Worm (Caenorhabditis elegans) whole organism, young adult: Measurements from ENCODE around the gene F10D7.10.

Source experiments
- dox-1 ChIP-seq: fragments of 200-800 bp; sonication (Bioruptor generic); IDR thresholded peaks from 2 replicates; pipeline ENCODE4 v1.3.6; 2022; ENCODE audit warnings: missing genetic modification reagents, missing genetic modification characterization, missing compliant biosample characterization
- somi-1 ChIP-seq: fragments of 200-800 bp; sonication (Bioruptor generic); optimal IDR thresholded peaks from 2 replicates; lab custom pipeline; 2018; ENCODE audit warnings: mild to moderate bottlenecking, missing genetic modification characterization, missing compliant biosample characterization
- unc-130 ChIP-seq: sonication (generic microtip); optimal IDR thresholded peaks from 2 replicates; lab custom pipeline; 2016; ENCODE audit warnings: missing genetic modification reagents, missing genetic modification characterization, missing compliant biosample characterization

F10D7.10 gene

ce11 chrX:17329075-17329474 is 50.5 kb downstream of the F10D7.10 start:
- TF ChIP-seq somi-1 (GFP tag; lab: Kevin White, UChicago) (no peak), dox-1 (GFP tag; lab: Robert Waterston, UW) (0 out of 2 replicates have a peak, but pooled peaks have one; percentile 12), unc-130 (no peak)
